Worm (Caenorhabditis elegans) whole organism, L4 larva: ENCODE data around the gene icd-1.

Experiments used
- F26F4.8 ChIP-seq: fragments of 200-800 bp; sonication (Bioruptor generic); conservative IDR thresholded peaks from 2 replicates; pipeline ENCODE4 v1.3.6; 2022; ENCODE audit warnings: missing genetic modification characterization, missing compliant biosample characterization
- Y105C5A.15 ChIP-seq: fragments of 200-800 bp; sonication (Bioruptor generic); IDR thresholded peaks from 2 replicates; pipeline ENCODE4 v1.3.6; 2022; ENCODE audit warnings: missing genetic modification characterization, missing compliant biosample characterization
- Y48G9A.11 ChIP-seq: fragments of 200-800 bp; sonication (Bioruptor generic); IDR thresholded peaks from 2 replicates; pipeline ENCODE4 v1.3.6; 2022; ENCODE audit warnings: missing genetic modification reagents, missing genetic modification characterization, missing compliant biosample characterization
- ZK337.2 ChIP-seq: fragments of 200-800 bp; sonication (Bioruptor generic); IDR thresholded peaks from 2 replicates; pipeline ENCODE4 v1.3.6; 2022; ENCODE audit warnings: missing genetic modification reagents, missing genetic modification characterization, missing compliant biosample characterization
- aha-1 ChIP-seq: fragments of 150-350 bp; peaks from one replicate; lab custom pipeline; 2014; ENCODE audit warnings: missing biosample characterization, missing genetic modification characterization
- aly-2 ChIP-seq: sonication (generic microtip); optimal IDR thresholded peaks from 2 replicates; lab custom pipeline; 2018; ENCODE audit warnings: missing biosample characterization, missing genetic modification characterization
- ceh-62 ChIP-seq: sonication (generic microtip); optimal IDR thresholded peaks from 2 replicates; lab custom pipeline; 2017; ENCODE audit warnings: missing biosample characterization, missing genetic modification characterization
- ces-1 ChIP-seq: fragments of 150-350 bp; sonication (generic microtip); optimal IDR thresholded peaks from 4 replicates; lab custom pipeline; 2014; ENCODE audit warnings: missing biosample characterization, missing genetic modification reagents, missing genetic modification characterization
- ctbp-1 ChIP-seq: fragments of 200-800 bp; sonication (Bioruptor generic); IDR thresholded peaks from 2 replicates; pipeline ENCODE4 v1.3.6; 2022; ENCODE audit warnings: missing genetic modification reagents, missing genetic modification characterization, missing compliant biosample characterization
- daf-16 ChIP-seq, 3 experiments: sonication (generic microtip); optimal IDR thresholded peaks; 2 replicates each; lab custom pipeline; 2016 to 2017; ENCODE audit warnings: missing genetic modification characterization in 3 of 3, missing genetic modification reagents in 3 of 3, mild to moderate bottlenecking in 2 of 3, missing compliant biosample characterization in 2 of 3, missing biosample characterization in 1 of 3, moderate library complexity in 1 of 3
- daf-19 ChIP-seq: fragments of 200-800 bp; sonication (Bioruptor generic); conservative IDR thresholded peaks from 2 replicates; pipeline ENCODE4 v1.3.6; 2022; ENCODE audit warnings: missing genetic modification characterization, missing compliant biosample characterization
- daf-8 ChIP-seq: fragments of 200-800 bp; sonication (Bioruptor generic); IDR thresholded peaks from 2 replicates; pipeline ENCODE4 v1.3.6; 2022; ENCODE audit warnings: missing genetic modification characterization, missing compliant biosample characterization
- dmd-8 ChIP-seq: fragments of 200-800 bp; sonication (Bioruptor generic); IDR thresholded peaks from 2 replicates; pipeline ENCODE4 v1.3.6; 2022; ENCODE audit warnings: missing genetic modification characterization, missing compliant biosample characterization
- dve-1 ChIP-seq: sonication (generic microtip); optimal IDR thresholded peaks from 2 replicates; lab custom pipeline; 2017; ENCODE audit warnings: antibody characterized with exemption, mild to moderate bottlenecking, missing genetic modification characterization, missing compliant biosample characterization; ENCODE audit not compliant: insufficient read depth
- egl-27 ChIP-seq: sonication (generic microtip); optimal IDR thresholded peaks from 3 replicates; lab custom pipeline; 2017; ENCODE audit warnings: missing biosample characterization, missing genetic modification reagents, missing genetic modification characterization
- lim-7 ChIP-seq: fragments of 200-800 bp; sonication (Bioruptor generic); IDR thresholded peaks from 2 replicates; pipeline ENCODE4 v1.3.6; 2022; ENCODE audit warnings: missing genetic modification characterization, missing compliant biosample characterization
- lin-1 ChIP-seq: fragments of 200-800 bp; sonication (Bioruptor generic); IDR thresholded peaks from 2 replicates; pipeline ENCODE4 v1.3.6; 2022; ENCODE audit warnings: missing genetic modification reagents, missing genetic modification characterization, missing compliant biosample characterization
- lin-13 ChIP-seq: fragments of 150-350 bp; optimal IDR thresholded peaks from 2 replicates; lab custom pipeline; 2014; ENCODE audit warnings: missing biosample characterization, missing genetic modification reagents, missing genetic modification characterization
- mes-2 ChIP-seq: sonication (generic microtip); optimal IDR thresholded peaks from 2 replicates; lab custom pipeline; 2016; ENCODE audit warnings: missing genotype, mild to moderate bottlenecking, missing genetic modification characterization, missing compliant biosample characterization; ENCODE audit not compliant: poor library complexity, severe bottlenecking
- mxl-2 ChIP-seq: fragments of 200-800 bp; sonication (Bioruptor generic); conservative IDR thresholded peaks from 2 replicates; pipeline ENCODE4 v1.3.6; 2022; ENCODE audit warnings: missing genetic modification reagents, missing genetic modification characterization, missing compliant biosample characterization
- nhr-11 ChIP-seq: fragments of 150-350 bp; optimal IDR thresholded peaks from 2 replicates; lab custom pipeline; 2014; ENCODE audit warnings: missing biosample characterization, missing genetic modification characterization
- nhr-41 ChIP-seq: fragments of 200-800 bp; sonication (Bioruptor generic); IDR thresholded peaks from 2 replicates; pipeline ENCODE4 v1.3.6; 2022; ENCODE audit warnings: missing genetic modification reagents, missing genetic modification characterization, missing compliant biosample characterization
- saeg-2 ChIP-seq: fragments of 200-800 bp; sonication (Bioruptor generic); IDR thresholded peaks from 2 replicates; pipeline ENCODE4 v1.3.6; 2022; ENCODE audit warnings: missing genetic modification reagents, missing genetic modification characterization, missing compliant biosample characterization
- set-16 ChIP-seq: fragments of 200-800 bp; sonication (Bioruptor generic); IDR thresholded peaks from 2 replicates; pipeline ENCODE4 v1.3.6; 2022; ENCODE audit warnings: missing genetic modification reagents, missing genetic modification characterization, missing compliant biosample characterization
- skn-1 ChIP-seq: fragments of 150-350 bp; optimal IDR thresholded peaks from 2 replicates; lab custom pipeline; 2014; ENCODE audit warnings: missing biosample characterization, missing genetic modification characterization
- snpc-4 ChIP-seq: fragments of 150-350 bp; optimal IDR thresholded peaks from 2 replicates; lab custom pipeline; 2014; ENCODE audit warnings: missing biosample characterization, missing genetic modification characterization
- spr-3 ChIP-seq: fragments of 200-800 bp; sonication (Bioruptor generic); optimal IDR thresholded peaks from 2 replicates; lab custom pipeline; 2018; ENCODE audit warnings: mild to moderate bottlenecking, missing genetic modification characterization, missing compliant biosample characterization
- tra-1 ChIP-seq: fragments of 200-800 bp; sonication (Bioruptor generic); IDR thresholded peaks from 2 replicates; pipeline ENCODE4 v1.3.6; 2022; ENCODE audit warnings: missing genetic modification reagents, missing genetic modification characterization, missing compliant biosample characterization
- unc-62 ChIP-seq, 3 experiments: fragments of 150-350 bp in 1 of 3; sonication (generic microtip); optimal IDR thresholded peaks in 2 of 3; peaks in 1 of 3; 1 replicate in 1 of 3; 2 replicates in 2 of 3; lab custom pipeline; 2014 to 2017; ENCODE audit warnings: missing biosample characterization in 3 of 3, missing genetic modification characterization in 3 of 3, missing genetic modification reagents in 3 of 3, missing genotype in 1 of 3
- zfp-3 ChIP-seq: fragments of 200-800 bp; sonication (Bioruptor generic); conservative IDR thresholded peaks from 2 replicates; pipeline ENCODE4 v1.3.6; 2022; ENCODE audit warnings: missing genetic modification reagents, missing genetic modification characterization, missing compliant biosample characterization
- ztf-7 ChIP-seq: fragments of 150-350 bp; optimal IDR thresholded peaks from 2 replicates; lab custom pipeline; 2014; ENCODE audit warnings: missing biosample characterization, missing genetic modification characterization

Gene icd-1

DNA sequence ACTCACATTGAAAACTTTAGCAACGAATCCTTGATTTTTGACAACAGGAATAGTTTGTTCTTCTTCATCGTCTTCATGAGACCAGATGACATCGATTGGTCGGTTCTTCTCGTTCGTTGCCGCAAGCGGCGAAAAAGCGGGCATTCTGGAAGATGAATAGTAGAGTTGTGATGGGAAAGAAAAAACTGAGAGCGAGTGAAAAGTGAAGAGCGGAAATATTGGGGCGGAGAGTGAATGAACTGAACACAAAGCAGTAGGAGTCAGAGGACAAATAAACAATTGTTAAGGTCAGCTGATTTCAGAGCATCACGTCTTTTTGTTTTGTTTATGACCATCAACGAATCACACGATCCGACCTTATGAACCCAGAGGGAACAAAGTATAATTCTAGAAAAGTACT lies 27.2 kb downstream of the icd-1 start, which contains the start of gene F18C5.10 (continued):
- TF ChIP-seq mxl-2 (GFP tag; lab: Robert Waterston, UW) (no peak), F26F4.8 (GFP tag; lab: Robert Waterston, UW) (no peak), Y105C5A.15 (no peak), daf-16 (GFP tag; optimal IDR thresholded peaks at IDR 0.05; lab: Kevin White, UChicago) (no peak), daf-16 (tag; optimal IDR thresholded peaks at IDR 0.05; lab: Kevin White, UChicago) (peak; percentile 20), nhr-11 (peak; percentile 35), dve-1 (tag; lab: Kevin White, UChicago) (peak; percentile 18), saeg-2 (GFP tag; lab: Robert Waterston, UW) (no peak), Y48G9A.11 (GFP tag; lab: Robert Waterston, UW) (no peak), aly-2 (tag; lab: Kevin White, UChicago) (no peak)

ce11 chrII:6560291-6560690 lies 28.2 kb downstream of the icd-1 start:
- TF ChIP-seq unc-62 (GFP tag; optimal IDR thresholded peaks at IDR 0.05 in 1 of 2; lab: Kevin White, UChicago) = peak in 1 of 2 experiments; percentile 67
- TF ChIP-seq unc-62 (tag; optimal IDR thresholded peaks at IDR 0.05; lab: Kevin White, UChicago) = no peak
- TF ChIP-seq aha-1 (tag; lab: Kevin White, UChicago) = peak; percentile 74
- no peak for TF ChIP-seq daf-19 (GFP tag; lab: Robert Waterston, UW)

ce11 chrII:6558887-6559286 lies 29.6 kb downstream of the icd-1 start:
- TF ChIP-seq daf-16 (GFP tag; optimal IDR thresholded peaks at IDR 0.05; lab: Kevin White, UChicago) (peak in 1 of 2 experiments; percentile 23), daf-16 (tag; optimal IDR thresholded peaks at IDR 0.05; lab: Kevin White, UChicago) (no peak), egl-27 (tag; lab: Kevin White, UChicago) (no peak), zfp-3 (GFP tag; lab: Robert Waterston, UW) (0 out of 2 replicates have a peak, but pooled peaks have one; percentile 15)
- TF ChIP-seq, all 104 proteins: peak for 2

DNA sequence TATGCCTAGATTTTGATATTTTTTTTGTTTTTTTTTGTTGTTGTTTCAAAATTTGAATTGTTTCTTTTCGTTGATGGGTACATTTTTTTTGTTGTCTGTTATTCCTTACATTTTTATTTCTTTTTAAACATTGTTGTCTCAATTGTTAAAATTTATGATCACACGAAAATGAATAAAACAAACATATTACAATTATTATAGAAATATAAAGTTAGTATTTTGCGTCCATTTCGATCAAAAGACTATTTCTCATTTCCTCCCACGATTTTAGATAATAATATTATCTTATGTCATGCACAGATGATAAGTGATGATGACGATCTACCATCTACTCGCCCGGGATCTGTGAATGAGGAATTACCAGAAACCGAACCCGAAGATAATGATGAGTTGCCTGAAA lies 33.8 kb downstream of the icd-1 start, which contains the start of gene wrn-1:
Gene wrn-1 (plus strand): TSS at position 301 of the 400 bp plus-strand sequence.
- TF ChIP-seq dmd-8 (GFP tag; lab: Robert Waterston, UW) = no peak
- TF ChIP-seq mes-2 (tag; lab: Kevin White, UChicago) = no peak
- no peak for TF ChIP-seq set-16
- TF ChIP-seq ztf-7 = no peak
- no peak for TF ChIP-seq nhr-41 (GFP tag; lab: Robert Waterston, UW)
- no peak for TF ChIP-seq lin-1 (GFP tag; lab: Robert Waterston, UW)
- TF ChIP-seq dve-1 (tag; lab: Kevin White, UChicago) = no peak
- TF ChIP-seq ces-1 (GFP tag; lab: Kevin White, UChicago) = no peak
- no peak for TF ChIP-seq lin-13 (GFP tag; lab: Kevin White, UChicago)
- TF ChIP-seq snpc-4 = no peak
- TF ChIP-seq ceh-62 (tag; lab: Kevin White, UChicago) = no peak

DNA sequence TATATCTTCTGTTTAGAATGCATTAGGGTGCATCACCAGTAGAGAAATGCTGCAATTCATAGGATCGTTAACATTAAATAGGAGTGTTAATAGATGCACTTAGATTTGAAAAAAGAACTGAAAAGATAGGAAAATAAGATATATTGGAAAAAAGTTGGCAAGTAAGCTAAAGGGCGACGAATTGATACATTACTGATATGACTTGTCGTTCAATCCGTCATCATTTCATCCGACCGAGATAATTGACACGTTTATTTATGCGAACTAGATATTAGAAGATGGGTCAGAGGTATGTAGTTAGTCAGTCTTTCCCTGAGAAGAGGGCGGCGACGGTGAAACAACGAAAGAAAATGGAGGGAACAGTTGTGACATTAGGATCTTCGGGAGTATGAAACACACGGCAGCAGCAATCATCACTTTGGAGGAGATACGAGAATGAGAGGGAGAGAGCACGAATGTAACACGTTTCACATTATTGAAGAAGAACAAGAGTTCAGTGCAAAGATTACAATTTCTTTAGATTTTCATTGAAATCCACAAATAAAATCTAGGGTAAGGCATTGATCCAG lies 43.5 kb downstream of the icd-1 start, which contains the start of gene lron-15:
Gene lron-15 (minus strand): TSS at position 51 of the 569 bp plus-strand sequence.
- no peak for TF ChIP-seq spr-3 (GFP tag; lab: Kevin White, UChicago)
- no peak for TF ChIP-seq dmd-8 (GFP tag; lab: Robert Waterston, UW)
- no peak for TF ChIP-seq ZK337.2 (GFP tag; lab: Robert Waterston, UW)
- no peak for TF ChIP-seq ctbp-1 (GFP tag; lab: Robert Waterston, UW)
- TF ChIP-seq skn-1 (tag; lab: Kevin White, UChicago) = no peak
- TF ChIP-seq aly-2 (tag; lab: Kevin White, UChicago) = no peak
- TF ChIP-seq lim-7 (GFP tag; lab: Robert Waterston, UW) = no peak
- TF ChIP-seq tra-1 (GFP tag; lab: Robert Waterston, UW) = no peak
- TF ChIP-seq daf-8 (GFP tag; lab: Robert Waterston, UW) = no peak
- TF ChIP-seq, all 104 proteins: peak for 0
